Worm (Caenorhabditis elegans) whole organism, L1 larva: Measurements from ENCODE around the gene nhr-164.

Source experiments
- C16A3.4 ChIP-seq: fragments of 150-350 bp; optimal IDR thresholded peaks from 2 replicates; lab custom pipeline; 2014; ENCODE audit warnings: missing biosample characterization, missing genetic modification characterization
- Y116A8C.19 ChIP-seq: sonication (generic microtip); optimal IDR thresholded peaks from 2 replicates; lab custom pipeline; 2016; ENCODE audit warnings: missing compliant biosample characterization, missing genetic modification characterization, borderline replicate concordance
- ama-1 ChIP-seq: fragments of 150-350 bp; optimal IDR thresholded peaks from 2 replicates; lab custom pipeline; 2014
- ceh-82 ChIP-seq, 3 experiments: fragments of 150-350 bp in 1 of 3; sonication (generic microtip) in 2 of 3; optimal IDR thresholded peaks; 2 replicates each; lab custom pipeline; 2014 to 2017; ENCODE audit warnings: missing biosample characterization in 3 of 3, missing genetic modification characterization in 3 of 3
- ceh-88 ChIP-seq: fragments of 200-800 bp; sonication (Bioruptor generic); IDR thresholded peaks from 2 replicates; pipeline ENCODE4 v1.3.6; 2022; ENCODE audit warnings: missing genetic modification characterization, missing compliant biosample characterization
- dpl-1 ChIP-seq, 3 experiments: fragments of 150-350 bp in 2 of 3; sonication (generic microtip) in 1 of 3; optimal IDR thresholded peaks; 2 replicates each; lab custom pipeline; 2014 to 2017; ENCODE audit warnings: missing biosample characterization in 3 of 3, missing genetic modification characterization in 3 of 3, missing genetic modification reagents in 3 of 3
- efl-3 ChIP-seq: fragments of 200-800 bp; sonication (Bioruptor generic); optimal IDR thresholded peaks from 2 replicates; lab custom pipeline; 2018; ENCODE audit warnings: mild to moderate bottlenecking, missing genetic modification characterization, missing compliant biosample characterization
- egl-27 ChIP-seq, 2 experiments: fragments of 150-350 bp in 1 of 2; sonication (generic microtip); optimal IDR thresholded peaks; 3 replicates each; lab custom pipeline; 2017 to 2018; ENCODE audit warnings: missing biosample characterization in 2 of 2, missing genetic modification characterization in 2 of 2, missing genetic modification reagents in 2 of 2
- elt-3 ChIP-seq, 6 experiments: fragments of 150-350 bp in 1 of 6; sonication (generic microtip); optimal IDR thresholded peaks; 2 replicates each; lab custom pipeline; 2017 to 2018; ENCODE audit warnings: missing biosample characterization in 6 of 6, missing genetic modification characterization in 6 of 6, inconsistent platforms in 1 of 6
- ets-5 ChIP-seq: fragments of 200-800 bp; sonication (Bioruptor generic); IDR thresholded peaks from 2 replicates; pipeline ENCODE4 v1.3.6; 2022; ENCODE audit warnings: missing genetic modification characterization, missing compliant biosample characterization
- fkh-10 ChIP-seq: sonication (generic microtip); optimal IDR thresholded peaks from 2 replicates; lab custom pipeline; 2017; ENCODE audit warnings: missing biosample characterization, missing genetic modification reagents, missing genetic modification characterization
- fos-1 ChIP-seq: fragments of 150-350 bp; optimal IDR thresholded peaks from 2 replicates; lab custom pipeline; 2014; ENCODE audit warnings: missing biosample characterization, missing genetic modification characterization
- grh-1 ChIP-seq: fragments of 200-800 bp; sonication (Bioruptor generic); IDR thresholded peaks from 2 replicates; pipeline ENCODE4 v1.3.6; 2022; ENCODE audit warnings: missing genetic modification reagents, missing genetic modification characterization, missing compliant biosample characterization
- hlh-17 ChIP-seq: fragments of 200-800 bp; sonication (Bioruptor generic); optimal IDR thresholded peaks from 2 replicates; lab custom pipeline; 2018; ENCODE audit warnings: missing genetic modification characterization, mild to moderate bottlenecking, missing compliant biosample characterization, moderate library complexity, borderline replicate concordance
- irx-1 ChIP-seq: sonication (generic microtip); optimal IDR thresholded peaks from 2 replicates; lab custom pipeline; 2016; ENCODE audit warnings: missing genetic modification characterization, missing compliant biosample characterization
- lin-35 ChIP-seq, 2 experiments: fragments of 150-350 bp; optimal IDR thresholded peaks; 2 replicates each; lab custom pipeline; 2014; ENCODE audit warnings: missing biosample characterization in 2 of 2, missing genetic modification characterization in 2 of 2, missing genetic modification reagents in 2 of 2
- lin-39 ChIP-seq: fragments of 150-350 bp; optimal IDR thresholded peaks from 2 replicates; lab custom pipeline; 2014; ENCODE audit warnings: missing biosample characterization, missing genetic modification reagents, missing genetic modification characterization
- lir-3 ChIP-seq: sonication (generic microtip); optimal IDR thresholded peaks from 2 replicates; lab custom pipeline; 2016; ENCODE audit warnings: mild to moderate bottlenecking, missing genetic modification characterization, moderate library complexity, missing compliant biosample characterization; ENCODE audit not compliant: poor library complexity
- mab-9 ChIP-seq: fragments of 200-800 bp; sonication (Bioruptor generic); IDR thresholded peaks from 2 replicates; pipeline ENCODE4 v1.3.6; 2022; ENCODE audit warnings: missing genetic modification reagents, missing genetic modification characterization, missing compliant biosample characterization
- mdl-1 ChIP-seq, 2 experiments: fragments of 150-350 bp; optimal IDR thresholded peaks; 2 replicates each; lab custom pipeline; 2014 to 2017; ENCODE audit warnings: missing biosample characterization in 2 of 2, missing genetic modification characterization in 2 of 2, inconsistent platforms in 1 of 2
- mef-2 ChIP-seq: fragments of 150-350 bp; optimal IDR thresholded peaks from 2 replicates; lab custom pipeline; 2014; ENCODE audit warnings: missing biosample characterization, missing genetic modification characterization
- mep-1 ChIP-seq: fragments of 150-350 bp; optimal IDR thresholded peaks from 2 replicates; lab custom pipeline; 2014; ENCODE audit warnings: missing biosample characterization, missing genetic modification characterization
- nhr-20 ChIP-seq: sonication (generic microtip); optimal IDR thresholded peaks from 2 replicates; lab custom pipeline; 2016; ENCODE audit warnings: mild to moderate bottlenecking, missing genetic modification characterization, missing compliant biosample characterization
- nhr-237 ChIP-seq: fragments of 150-350 bp; optimal IDR thresholded peaks from 2 replicates; lab custom pipeline; 2014; ENCODE audit warnings: missing biosample characterization, missing genetic modification characterization
- nhr-28 ChIP-seq: fragments of 150-350 bp; optimal IDR thresholded peaks from 2 replicates; lab custom pipeline; 2014; ENCODE audit warnings: missing biosample characterization, missing genetic modification characterization
- nhr-76 ChIP-seq: sonication (generic microtip); optimal IDR thresholded peaks from 2 replicates; lab custom pipeline; 2017; ENCODE audit warnings: missing biosample characterization, missing genetic modification characterization
- nhr-84 ChIP-seq: sonication (generic microtip); optimal IDR thresholded peaks from 2 replicates; lab custom pipeline; 2017; ENCODE audit warnings: missing biosample characterization, missing genetic modification characterization
- snpc-4 ChIP-seq: fragments of 150-350 bp; optimal IDR thresholded peaks from 2 replicates; lab custom pipeline; 2014; ENCODE audit warnings: missing biosample characterization, missing genetic modification characterization
- sptf-1 ChIP-seq: fragments of 150-350 bp; optimal IDR thresholded peaks from 2 replicates; lab custom pipeline; 2014; ENCODE audit warnings: missing biosample characterization, missing genetic modification characterization
- swsn-7 ChIP-seq: sonication (generic microtip); optimal IDR thresholded peaks from 2 replicates; lab custom pipeline; 2016; ENCODE audit warnings: missing genetic modification characterization, missing compliant biosample characterization
- tlp-1 ChIP-seq: fragments of 150-350 bp; optimal IDR thresholded peaks from 2 replicates; lab custom pipeline; 2014; ENCODE audit warnings: missing biosample characterization, missing genetic modification characterization
- unc-30 ChIP-seq: sonication (generic microtip); optimal IDR thresholded peaks from 2 replicates; lab custom pipeline; 2017; ENCODE audit warnings: missing biosample characterization, missing genetic modification characterization
- unc-62 ChIP-seq: fragments of 150-350 bp; optimal IDR thresholded peaks from 2 replicates; lab custom pipeline; 2014; ENCODE audit warnings: missing biosample characterization, missing genetic modification reagents, missing genetic modification characterization
- xbp-1 ChIP-seq: sonication (generic microtip); optimal IDR thresholded peaks from 2 replicates; lab custom pipeline; 2016; ENCODE audit warnings: missing genetic modification characterization, missing compliant biosample characterization
- ztf-4 ChIP-seq: fragments of 150-350 bp; optimal IDR thresholded peaks from 2 replicates; lab custom pipeline; 2014; ENCODE audit warnings: missing biosample characterization, missing genetic modification characterization

The nhr-164 gene

ce11 chrV:15235661-15236060, at the start of gene nhr-164:
Gene nhr-164 (minus strand): TSS chrV:15235761.
- no peak for TF ChIP-seq tlp-1 (tag; lab: Kevin White, UChicago)
- TF ChIP-seq mef-2 (tag; lab: Kevin White, UChicago): no peak
- no peak for TF ChIP-seq dpl-1 (GFP tag; optimal IDR thresholded peaks at IDR 0.05; lab: Kevin White, UChicago)
- TF ChIP-seq nhr-237 (tag; lab: Kevin White, UChicago): no peak
- no peak for TF ChIP-seq egl-27 (tag; optimal IDR thresholded peaks at IDR 0.05; lab: Kevin White, UChicago)
- TF ChIP-seq swsn-7 (tag; lab: Kevin White, UChicago): no peak
- no peak for TF ChIP-seq ama-1 (lab: Kevin White, UChicago)
- no peak for TF ChIP-seq ets-5 (GFP tag; lab: Robert Waterston, UW)
- TF ChIP-seq nhr-20 (tag; lab: Kevin White, UChicago): no peak
- TF ChIP-seq elt-3 (tag; optimal IDR thresholded peaks at IDR 0.05; lab: Kevin White, UChicago): no peak
- TF ChIP-seq mep-1: no peak
- no peak for TF ChIP-seq nhr-28 (tag; lab: Kevin White, UChicago)
- TF ChIP-seq sptf-1: no peak
- TF ChIP-seq ceh-82 (tag; optimal IDR thresholded peaks at IDR 0.05; lab: Kevin White, UChicago): no peak
- no peak for TF ChIP-seq ztf-4 (tag; lab: Kevin White, UChicago)
- TF ChIP-seq nhr-76 (tag; lab: Kevin White, UChicago): no peak
- TF ChIP-seq nhr-84 (tag; lab: Kevin White, UChicago): no peak
- no peak for TF ChIP-seq C16A3.4 (tag; lab: Kevin White, UChicago)

DNA sequence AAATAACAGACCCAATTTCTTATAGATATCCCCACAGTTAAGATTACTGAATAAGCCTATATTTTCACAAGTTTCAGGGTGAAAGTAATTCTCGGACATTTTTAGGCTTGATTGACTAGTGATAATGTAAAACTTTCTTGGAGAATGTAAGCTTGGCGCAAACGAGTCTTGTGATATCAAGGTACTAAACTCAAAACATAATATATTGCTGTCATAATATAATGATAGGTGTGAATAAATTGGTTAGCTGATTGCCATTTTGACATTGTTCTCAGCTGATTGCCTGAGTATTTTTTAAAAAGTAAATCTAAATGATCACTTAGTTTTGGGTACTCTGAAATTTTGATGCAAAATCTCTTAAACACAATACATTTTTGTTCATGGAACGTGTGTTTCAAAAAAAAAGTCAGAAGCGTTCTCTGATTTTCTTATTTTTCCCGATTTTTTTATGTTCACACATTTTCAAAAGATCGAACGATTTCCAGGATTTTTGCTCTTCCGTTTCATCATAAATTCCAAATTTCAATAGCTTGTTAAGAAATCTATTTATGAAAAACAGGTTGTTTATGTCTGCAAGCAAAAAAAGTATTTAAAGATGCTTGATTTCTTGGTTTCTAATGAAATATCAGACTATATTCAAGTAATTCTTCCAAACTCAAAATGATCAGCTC, 45.9 kb upstream of the nhr-164 start, which contains the start of the genes srw-19 and srx-51:
Gene srw-19 (minus strand): TSS at position 101 of the 671 bp plus-strand sequence.
Gene srx-51 (plus strand): TSS at position 621 of the 671 bp plus-strand sequence.
- no peak for TF ChIP-seq hlh-17 (GFP tag; lab: Kevin White, UChicago)
- TF ChIP-seq, all 84 proteins: peak for 0

DNA sequence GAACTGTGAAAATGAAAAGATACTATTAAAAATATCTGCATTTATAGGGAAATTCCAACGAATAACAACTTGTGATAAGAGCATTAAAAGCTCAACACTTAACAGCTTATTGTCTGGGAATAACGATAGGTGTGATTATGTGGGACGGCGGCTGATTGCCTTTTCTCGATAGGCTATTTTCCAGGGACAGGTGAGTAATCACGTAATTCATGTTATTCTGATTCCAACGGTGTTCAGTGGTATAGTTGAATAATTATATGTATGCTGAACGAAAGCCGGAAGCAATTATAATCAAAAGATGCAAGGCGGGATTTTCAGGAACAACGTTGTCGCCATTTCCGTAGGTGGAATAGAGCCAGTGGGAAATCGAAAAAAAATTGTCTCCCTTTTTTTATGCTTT, 41.4 kb upstream of the nhr-164 start, which contains the start of gene srw-17:
Gene srw-17 (minus strand): TSS at position 101 of the 400 bp plus-strand sequence.
- TF ChIP-seq unc-62: no peak
- TF ChIP-seq fos-1 (tag; lab: Kevin White, UChicago): no peak
- no peak for TF ChIP-seq mdl-1 (tag; optimal IDR thresholded peaks at IDR 0.05; lab: Kevin White, UChicago)
- TF ChIP-seq irx-1 (tag; lab: Kevin White, UChicago): no peak
- no peak for TF ChIP-seq ama-1 (lab: Kevin White, UChicago)
- TF ChIP-seq lin-39 (tag; lab: Kevin White, UChicago): no peak
- TF ChIP-seq unc-30: no peak
- no peak for TF ChIP-seq snpc-4 (tag; lab: Kevin White, UChicago)
- TF ChIP-seq grh-1: no peak
- no peak for TF ChIP-seq mab-9 (GFP tag; lab: Robert Waterston, UW)
- no peak for TF ChIP-seq Y116A8C.19 (tag; lab: Kevin White, UChicago)
- no peak for TF ChIP-seq xbp-1 (tag; lab: Kevin White, UChicago)
- TF ChIP-seq efl-3 (GFP tag; lab: Kevin White, UChicago): no peak
- TF ChIP-seq lin-35 (GFP tag; optimal IDR thresholded peaks at IDR 0.05; lab: Kevin White, UChicago): no peak
- no peak for TF ChIP-seq ceh-88
- TF ChIP-seq lir-3 (tag; lab: Kevin White, UChicago): no peak
- TF ChIP-seq fkh-10 (GFP tag; lab: Kevin White, UChicago): no peak
- TF ChIP-seq, all 84 proteins: peak for 0

DNA sequence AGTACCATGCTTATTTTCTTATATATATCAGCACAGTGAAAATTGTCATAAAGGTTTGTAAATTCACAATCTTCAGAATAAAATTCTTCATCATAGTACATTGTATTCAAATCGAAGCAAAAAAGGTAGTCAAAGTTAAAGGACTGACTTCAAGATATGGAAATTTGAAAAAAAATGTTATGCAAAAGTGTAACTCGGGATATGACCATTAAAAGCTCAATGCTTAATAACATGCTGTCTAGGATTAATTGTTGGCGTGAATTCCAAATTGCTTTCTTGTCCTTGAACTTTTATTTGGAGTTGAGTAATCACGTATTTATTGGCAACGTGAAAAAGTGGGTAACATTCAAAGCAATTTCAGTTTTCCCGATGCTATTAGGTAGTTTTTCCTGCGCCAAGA, 39.2 kb upstream of the nhr-164 start, which contains the start of gene srw-16:
Gene srw-16 (minus strand): TSS at position 101 of the 400 bp plus-strand sequence.
- no peak for TF ChIP-seq ceh-82 (tag; optimal IDR thresholded peaks at IDR 0.05; lab: Kevin White, UChicago)
- TF ChIP-seq fkh-10 (GFP tag; lab: Kevin White, UChicago): no peak
